Worm (Caenorhabditis elegans) whole organism, L4 larva: ENCODE measurements around the gene K06H7.7.

Experiments
- F10B5.3 ChIP-seq: sonication (generic microtip); optimal IDR thresholded peaks from 2 replicates; lab custom pipeline; 2016; ENCODE audit warnings: mild to moderate bottlenecking, missing genetic modification characterization, missing compliant biosample characterization
- T20F7.1 ChIP-seq: fragments of 200-800 bp; sonication (Bioruptor generic); optimal IDR thresholded peaks from 2 replicates; lab custom pipeline; 2018; ENCODE audit warnings: mild to moderate bottlenecking, missing genetic modification characterization, missing compliant biosample characterization
- T26A8.4 ChIP-seq: fragments of 200-800 bp; sonication (Bioruptor generic); IDR thresholded peaks from 2 replicates; pipeline ENCODE4 v1.3.6; 2022; ENCODE audit warnings: missing genetic modification characterization, missing compliant biosample characterization
- aha-1 ChIP-seq: fragments of 150-350 bp; peaks from one replicate; lab custom pipeline; 2014; ENCODE audit warnings: missing biosample characterization, missing genetic modification characterization
- arid-1 ChIP-seq: fragments of 200-800 bp; sonication (Bioruptor generic); conservative IDR thresholded peaks from 2 replicates; pipeline ENCODE4 v1.3.6; 2022; ENCODE audit warnings: missing genetic modification reagents, missing genetic modification characterization, missing compliant biosample characterization
- attf-4 ChIP-seq: sonication (generic microtip); optimal IDR thresholded peaks from 3 replicates; lab custom pipeline; 2017; ENCODE audit warnings: missing biosample characterization, missing genetic modification characterization
- ceh-20 ChIP-seq: fragments of 200-800 bp; sonication (Bioruptor generic); IDR thresholded peaks from 2 replicates; pipeline ENCODE4 v1.3.6; 2022; ENCODE audit warnings: missing genetic modification reagents, missing genetic modification characterization, missing compliant biosample characterization
- daf-16 ChIP-seq, 3 experiments: sonication (generic microtip); optimal IDR thresholded peaks; 2 replicates each; lab custom pipeline; 2016 to 2017; ENCODE audit warnings: missing genetic modification characterization in 3 of 3, missing genetic modification reagents in 3 of 3, mild to moderate bottlenecking in 2 of 3, missing compliant biosample characterization in 2 of 3, missing biosample characterization in 1 of 3, moderate library complexity in 1 of 3
- dmd-6 ChIP-seq: fragments of 200-800 bp; sonication (Bioruptor generic); IDR thresholded peaks from 2 replicates; pipeline ENCODE4 v1.3.6; 2022; ENCODE audit warnings: missing genetic modification reagents, missing genetic modification characterization, missing compliant biosample characterization
- dpl-1 ChIP-seq: fragments of 150-350 bp; optimal IDR thresholded peaks from 2 replicates; lab custom pipeline; 2014; ENCODE audit warnings: missing biosample characterization, missing genetic modification reagents, missing genetic modification characterization
- dve-1 ChIP-seq: sonication (generic microtip); optimal IDR thresholded peaks from 2 replicates; lab custom pipeline; 2017; ENCODE audit warnings: antibody characterized with exemption, mild to moderate bottlenecking, missing genetic modification characterization, missing compliant biosample characterization; ENCODE audit not compliant: insufficient read depth
- egl-27 ChIP-seq: sonication (generic microtip); optimal IDR thresholded peaks from 3 replicates; lab custom pipeline; 2017; ENCODE audit warnings: missing biosample characterization, missing genetic modification reagents, missing genetic modification characterization
- egl-43 ChIP-seq: fragments of 200-800 bp; sonication (Bioruptor generic); IDR thresholded peaks from 2 replicates; pipeline ENCODE4 v1.3.6; 2022; ENCODE audit warnings: missing genetic modification reagents, missing genetic modification characterization, missing compliant biosample characterization
- hlh-30 ChIP-seq: sonication (generic microtip); optimal IDR thresholded peaks from 2 replicates; lab custom pipeline; 2017; ENCODE audit warnings: antibody characterized with exemption, mild to moderate bottlenecking, missing genetic modification characterization, missing compliant biosample characterization; ENCODE audit not compliant: insufficient read depth
- lim-7 ChIP-seq: fragments of 200-800 bp; sonication (Bioruptor generic); IDR thresholded peaks from 2 replicates; pipeline ENCODE4 v1.3.6; 2022; ENCODE audit warnings: missing genetic modification characterization, missing compliant biosample characterization
- lin-29 ChIP-seq: fragments of 200-800 bp; sonication (Bioruptor generic); IDR thresholded peaks from 2 replicates; pipeline ENCODE4 v1.3.6; 2022; ENCODE audit warnings: missing genetic modification reagents, missing genetic modification characterization, missing compliant biosample characterization
- lin-38 ChIP-seq: fragments of 200-800 bp; sonication (Bioruptor generic); IDR thresholded peaks from 2 replicates; pipeline ENCODE4 v1.3.6; 2022; ENCODE audit warnings: missing genetic modification reagents, missing genetic modification characterization, missing compliant biosample characterization
- lsy-2 ChIP-seq, 2 experiments: fragments of 150-350 bp in 1 of 2; sonication (generic microtip) in 1 of 2; optimal IDR thresholded peaks; 2 replicates each; lab custom pipeline; 2014 to 2017; ENCODE audit warnings: missing biosample characterization in 2 of 2, missing genetic modification characterization in 2 of 2
- madf-5 ChIP-seq, 2 experiments: fragments of 200-800 bp; sonication (Bioruptor generic); IDR thresholded peaks; 2 replicates each; pipeline ENCODE4 v1.3.6; 2022; ENCODE audit warnings: missing compliant biosample characterization in 2 of 2, missing genetic modification characterization in 2 of 2
- madf-9 ChIP-seq: fragments of 200-800 bp; sonication (Bioruptor generic); conservative IDR thresholded peaks from 2 replicates; pipeline ENCODE4 v1.3.6; 2022; ENCODE audit warnings: missing genetic modification reagents, missing genetic modification characterization, missing compliant biosample characterization
- mdt-29 ChIP-seq: fragments of 200-800 bp; sonication (Bioruptor generic); IDR thresholded peaks from 2 replicates; pipeline ENCODE4 v1.3.6; 2022; ENCODE audit warnings: missing genetic modification reagents, missing genetic modification characterization, missing compliant biosample characterization
- mes-2 ChIP-seq: sonication (generic microtip); optimal IDR thresholded peaks from 2 replicates; lab custom pipeline; 2016; ENCODE audit warnings: missing genotype, mild to moderate bottlenecking, missing genetic modification characterization, missing compliant biosample characterization; ENCODE audit not compliant: poor library complexity, severe bottlenecking
- mxl-2 ChIP-seq: fragments of 200-800 bp; sonication (Bioruptor generic); conservative IDR thresholded peaks from 2 replicates; pipeline ENCODE4 v1.3.6; 2022; ENCODE audit warnings: missing genetic modification reagents, missing genetic modification characterization, missing compliant biosample characterization
- mxl-3 ChIP-seq: fragments of 200-800 bp; sonication (Bioruptor generic); optimal IDR thresholded peaks from 2 replicates; lab custom pipeline; 2018; ENCODE audit warnings: mild to moderate bottlenecking, missing genetic modification characterization, missing compliant biosample characterization
- nhr-102 ChIP-seq: sonication (generic microtip); optimal IDR thresholded peaks from 2 replicates; lab custom pipeline; 2016; ENCODE audit warnings: mild to moderate bottlenecking, missing genetic modification characterization, moderate library complexity, missing compliant biosample characterization
- nhr-11 ChIP-seq: fragments of 150-350 bp; optimal IDR thresholded peaks from 2 replicates; lab custom pipeline; 2014; ENCODE audit warnings: missing biosample characterization, missing genetic modification characterization
- nhr-111 ChIP-seq: fragments of 200-800 bp; sonication (Bioruptor generic); optimal IDR thresholded peaks from 2 replicates; lab custom pipeline; 2018; ENCODE audit warnings: mild to moderate bottlenecking, missing genetic modification characterization, missing compliant biosample characterization
- nhr-28 ChIP-seq: fragments of 150-350 bp; optimal IDR thresholded peaks from 2 replicates; lab custom pipeline; 2014; ENCODE audit warnings: missing biosample characterization, missing genetic modification characterization
- nhr-41 ChIP-seq: fragments of 200-800 bp; sonication (Bioruptor generic); IDR thresholded peaks from 2 replicates; pipeline ENCODE4 v1.3.6; 2022; ENCODE audit warnings: missing genetic modification reagents, missing genetic modification characterization, missing compliant biosample characterization
- nhr-48 ChIP-seq: sonication (generic microtip); optimal IDR thresholded peaks from 2 replicates; lab custom pipeline; 2016; ENCODE audit warnings: mild to moderate bottlenecking, missing genetic modification characterization, missing compliant biosample characterization
- nhr-6 ChIP-seq: fragments of 150-350 bp; optimal IDR thresholded peaks from 2 replicates; lab custom pipeline; 2014; ENCODE audit warnings: missing biosample characterization, missing genetic modification characterization
- pha-4 ChIP-seq, 2 experiments: fragments of 150-350 bp in 1 of 2; fragments of 200-800 bp in 1 of 2; sonication (Bioruptor generic) in 1 of 2; IDR thresholded peaks in 1 of 2; optimal IDR thresholded peaks in 1 of 2; 2 replicates each; pipeline versions ENCODE4 v1.3.6 to Lab custom; 2014 to 2022; ENCODE audit warnings: missing genetic modification characterization in 2 of 2, missing genetic modification reagents in 2 of 2, missing biosample characterization in 1 of 2, missing compliant biosample characterization in 1 of 2
- pqm-1 ChIP-seq: sonication (generic microtip); optimal IDR thresholded peaks from 2 replicates; lab custom pipeline; 2017; ENCODE audit warnings: missing biosample characterization, missing genetic modification characterization
- saeg-2 ChIP-seq: fragments of 200-800 bp; sonication (Bioruptor generic); IDR thresholded peaks from 2 replicates; pipeline ENCODE4 v1.3.6; 2022; ENCODE audit warnings: missing genetic modification reagents, missing genetic modification characterization, missing compliant biosample characterization
- tag-97 ChIP-seq: fragments of 200-800 bp; sonication (Bioruptor generic); IDR thresholded peaks from 2 replicates; pipeline ENCODE4 v1.3.6; 2022; ENCODE audit warnings: missing genetic modification characterization, missing compliant biosample characterization
- tra-1 ChIP-seq: fragments of 200-800 bp; sonication (Bioruptor generic); IDR thresholded peaks from 2 replicates; pipeline ENCODE4 v1.3.6; 2022; ENCODE audit warnings: missing genetic modification reagents, missing genetic modification characterization, missing compliant biosample characterization
- unc-62 ChIP-seq, 3 experiments: fragments of 150-350 bp in 1 of 3; sonication (generic microtip); optimal IDR thresholded peaks in 2 of 3; peaks in 1 of 3; 1 replicate in 1 of 3; 2 replicates in 2 of 3; lab custom pipeline; 2014 to 2017; ENCODE audit warnings: missing biosample characterization in 3 of 3, missing genetic modification characterization in 3 of 3, missing genetic modification reagents in 3 of 3, missing genotype in 1 of 3
- zag-1 ChIP-seq: fragments of 150-350 bp; optimal IDR thresholded peaks from 2 replicates; lab custom pipeline; 2014; ENCODE audit warnings: missing biosample characterization, missing genetic modification characterization
- zip-11 ChIP-seq: fragments of 200-800 bp; sonication (Bioruptor generic); IDR thresholded peaks from 2 replicates; pipeline ENCODE4 v1.3.6; 2022; ENCODE audit warnings: missing genetic modification characterization, missing compliant biosample characterization
- zip-2 ChIP-seq: fragments of 150-350 bp; optimal IDR thresholded peaks from 2 replicates; lab custom pipeline; 2014; ENCODE audit warnings: missing biosample characterization, missing genetic modification characterization
- ztf-11 ChIP-seq: fragments of 150-350 bp; optimal IDR thresholded peaks from 2 replicates; lab custom pipeline; 2014; ENCODE audit warnings: missing biosample characterization, missing genetic modification characterization
- ztf-7 ChIP-seq: fragments of 150-350 bp; optimal IDR thresholded peaks from 2 replicates; lab custom pipeline; 2014; ENCODE audit warnings: missing biosample characterization, missing genetic modification characterization

Gene K06H7.7

ce11 chrIII:8085355-8085754, at the start of gene K06H7.7, which contains the start of gene grp-1:
Gene K06H7.7 (minus strand): TSS chrIII:8085475.
Gene grp-1 (plus strand): TSS chrIII:8085705.
- no peak for TF ChIP-seq pqm-1
- no peak for TF ChIP-seq nhr-111 (GFP tag; lab: Kevin White, UChicago)
- peak; percentile 34 for TF ChIP-seq hlh-30
- no peak for TF ChIP-seq pha-4 (GFP tag; IDR thresholded peaks at IDR 0.05; lab: Robert Waterston, UW)
- TF ChIP-seq pha-4 (tag; optimal IDR thresholded peaks at IDR 0.05; lab: Kevin White, UChicago): peak; percentile 0
- no peak for TF ChIP-seq mdt-29
- TF ChIP-seq arid-1 (GFP tag; lab: Robert Waterston, UW): peak; percentile 42; the same call in 1 of the 2 replicates
- peak; percentile 92 to 99 for TF ChIP-seq lsy-2 (tag; optimal IDR thresholded peaks at IDR 0.05; lab: Kevin White, UChicago)
- no peak for TF ChIP-seq nhr-11 (tag; lab: Kevin White, UChicago)
- TF ChIP-seq T20F7.1 (GFP tag; lab: Kevin White, UChicago): peak; percentile 49
- no peak for TF ChIP-seq ztf-11
- no peak for TF ChIP-seq saeg-2 (GFP tag; lab: Robert Waterston, UW)
- TF ChIP-seq T26A8.4 (GFP tag; lab: Robert Waterston, UW): no peak
- peak; percentile 64 for TF ChIP-seq lin-38
- TF ChIP-seq nhr-6 (tag; lab: Kevin White, UChicago): peak; percentile 37
- peak; percentile 59 for TF ChIP-seq mes-2 (tag; lab: Kevin White, UChicago)
- TF ChIP-seq ztf-7 (tag; lab: Kevin White, UChicago): no peak
- no peak for TF ChIP-seq nhr-102 (tag; lab: Kevin White, UChicago)
- no peak for TF ChIP-seq egl-27
- no peak for TF ChIP-seq tra-1 (GFP tag; lab: Robert Waterston, UW)
- TF ChIP-seq nhr-41: no peak
- no peak for TF ChIP-seq zip-11 (GFP tag; lab: Robert Waterston, UW)
- TF ChIP-seq attf-4 (tag; lab: Kevin White, UChicago): no peak
- TF ChIP-seq ceh-20 (GFP tag; lab: Robert Waterston, UW): no peak
- TF ChIP-seq dpl-1 (GFP tag; lab: Kevin White, UChicago): peak; percentile 66
- TF ChIP-seq zag-1 (tag; lab: Kevin White, UChicago): no peak

ce11 chrIII:8133346-8133745, 48.1 kb upstream of the K06H7.7 start, which contains the start of gene C14B9.2:
Gene C14B9.2 (plus strand): TSS chrIII:8133665.
- peak; percentile 54 for TF ChIP-seq nhr-28 (tag; lab: Kevin White, UChicago)
- no peak for TF ChIP-seq tag-97 (GFP tag; lab: Robert Waterston, UW)
- peak in 1 of 2 experiments; percentile 16 for TF ChIP-seq lsy-2 (tag; optimal IDR thresholded peaks at IDR 0.05; lab: Kevin White, UChicago)
- TF ChIP-seq mxl-3 (GFP tag; lab: Kevin White, UChicago): peak; percentile 75
- TF ChIP-seq daf-16 (GFP tag; optimal IDR thresholded peaks at IDR 0.05; lab: Kevin White, UChicago): no peak
- peak; percentile 78 for TF ChIP-seq daf-16 (tag; optimal IDR thresholded peaks at IDR 0.05; lab: Kevin White, UChicago)
- TF ChIP-seq, all 104 proteins: peak for 4

ce11 chrIII:8132496-8132895, 47.2 kb upstream of the K06H7.7 start:
- no peak for TF ChIP-seq F10B5.3 (tag; lab: Kevin White, UChicago)
- no peak for TF ChIP-seq nhr-6 (tag; lab: Kevin White, UChicago)
- no peak for TF ChIP-seq dve-1 (tag; lab: Kevin White, UChicago)
- TF ChIP-seq egl-43 (GFP tag; lab: Robert Waterston, UW): 0 out of 2 replicates have a peak, but pooled peaks have one; percentile 16
- TF ChIP-seq mxl-2 (GFP tag; lab: Robert Waterston, UW): no peak
- TF ChIP-seq madf-9 (GFP tag; lab: Robert Waterston, UW): no peak
- TF ChIP-seq madf-5 (GFP tag; IDR thresholded peaks at IDR 0.05; lab: Robert Waterston, UW): no peak
- no peak for TF ChIP-seq lim-7 (GFP tag; lab: Robert Waterston, UW)
- no peak for TF ChIP-seq lin-29 (GFP tag; lab: Robert Waterston, UW)
- no peak for TF ChIP-seq T26A8.4 (GFP tag; lab: Robert Waterston, UW)
- TF ChIP-seq tra-1 (GFP tag; lab: Robert Waterston, UW): no peak
- TF ChIP-seq nhr-48 (tag; lab: Kevin White, UChicago): no peak
- no peak for TF ChIP-seq dmd-6
- TF ChIP-seq mes-2 (tag; lab: Kevin White, UChicago): peak; percentile 6
- TF ChIP-seq aha-1 (tag; lab: Kevin White, UChicago): no peak
- peak in 1 of 2 experiments; percentile 41 for TF ChIP-seq unc-62 (GFP tag; optimal IDR thresholded peaks at IDR 0.05 in 1 of 2; lab: Kevin White, UChicago)
- no peak for TF ChIP-seq unc-62 (tag; optimal IDR thresholded peaks at IDR 0.05; lab: Kevin White, UChicago)
- TF ChIP-seq zip-2 (tag; lab: Kevin White, UChicago): no peak
